Worm (Caenorhabditis elegans): ENCODE results near the gene pos-1.

The pos-1 gene

ce11 chrV:8426741-8427457 is 13.0 kb downstream of the pos-1 start (continued):
- peak; percentile 52 for TF ChIP-seq nhr-71 (tag; optimal IDR thresholded peaks at IDR 0.05)
- TF ChIP-seq nhr-28 (tag; optimal IDR thresholded peaks at IDR 0.05): no peak
- TF ChIP-seq elt-3 (tag; optimal IDR thresholded peaks at IDR 0.05): peak in 2 of 6 experiments; percentile 27 to 88
- TF ChIP-seq nhr-20 (tag; optimal IDR thresholded peaks at IDR 0.05): peak; percentile 73
- no peak for TF ChIP-seq hlh-17 (GFP tag; optimal IDR thresholded peaks at IDR 0.05; ENCODE audit: borderline replicate concordance)
- TF ChIP-seq lin-14 (GFP tag; optimal IDR thresholded peaks at IDR 0.05): peak; percentile 47

DNA sequence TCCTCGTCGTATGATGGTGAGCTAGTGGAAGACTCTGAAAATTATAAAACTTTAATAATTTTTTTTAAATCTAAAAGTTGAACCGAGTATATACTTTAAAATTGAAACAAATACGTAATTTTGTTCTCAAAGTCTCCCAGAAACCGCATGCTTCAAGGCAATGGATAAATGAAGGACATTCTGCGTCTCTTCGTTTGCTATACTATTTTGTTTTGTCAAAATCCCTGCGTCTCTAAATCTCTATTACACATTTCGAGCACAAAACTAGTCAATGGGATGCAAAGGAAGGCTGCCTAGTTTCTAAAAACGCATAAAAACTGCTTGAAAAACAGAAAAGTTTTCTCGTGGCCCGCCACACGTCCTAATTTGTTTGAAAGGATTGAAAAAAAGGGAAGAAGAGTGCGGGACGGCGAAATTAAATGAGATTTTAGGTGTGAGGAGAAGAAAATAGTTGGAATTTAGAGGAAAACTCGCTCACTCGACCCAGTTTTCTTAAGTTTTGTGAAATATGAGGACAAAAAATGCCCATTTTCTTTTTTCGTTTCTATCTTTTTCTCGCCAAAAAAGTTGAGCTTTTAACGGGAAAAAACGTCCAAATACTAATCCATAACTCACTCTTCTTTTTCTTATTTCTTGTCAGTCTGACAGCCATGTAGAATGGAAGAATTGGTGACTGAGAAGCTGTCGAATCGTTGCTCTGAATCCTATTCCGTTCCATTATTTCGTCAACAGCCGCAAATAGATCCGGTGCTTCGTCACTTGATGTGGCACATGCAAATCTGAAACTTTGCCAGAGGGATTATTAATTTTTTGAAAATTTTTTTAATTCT is 14.9 kb downstream of the pos-1 start:
- TF ChIP-seq dpl-1 (GFP tag; optimal IDR thresholded peaks at IDR 0.05) (no peak), jun-1 (tag; optimal IDR thresholded peaks at IDR 0.05) (no peak), nhr-12 (tag; optimal IDR thresholded peaks at IDR 0.05) (no peak), Y116A8C.19 (tag; optimal IDR thresholded peaks at IDR 0.05; ENCODE audit: borderline replicate concordance) (no peak), irx-1 (tag; optimal IDR thresholded peaks at IDR 0.05) (peak; percentile 7), mab-9 (GFP tag; IDR thresholded peaks at IDR 0.05) (no peak), aha-1 (tag; optimal IDR thresholded peaks at IDR 0.05) (no peak), pqm-1 (tag; optimal IDR thresholded peaks at IDR 0.05) (no peak), mdl-1 (tag; optimal IDR thresholded peaks at IDR 0.05) (peak in 1 of 2 experiments; percentile 28), ceh-8 (GFP tag; optimal IDR thresholded peaks at IDR 0.05) (no peak), swsn-7 (tag; optimal IDR thresholded peaks at IDR 0.05) (peak; percentile 40), ztf-11 (tag; optimal IDR thresholded peaks at IDR 0.05) (no peak), vab-15 (tag; optimal IDR thresholded peaks at IDR 0.05) (no peak), fos-1 (tag; optimal IDR thresholded peaks at IDR 0.05) (peak; percentile 21), hpl-2 (GFP tag; optimal IDR thresholded peaks at IDR 0.05) (no peak), lin-39 (tag; optimal IDR thresholded peaks at IDR 0.05) (no peak), pag-3 (tag; optimal IDR thresholded peaks at IDR 0.05; ENCODE audit: borderline replicate concordance, insufficient read depth) (no peak), sptf-1 (tag; optimal IDR thresholded peaks at IDR 0.05) (no peak), zag-1 (tag; optimal IDR thresholded peaks at IDR 0.05) (no peak), egl-27 (tag; optimal IDR thresholded peaks at IDR 0.05) (no peak), fkh-4 (tag; optimal IDR thresholded peaks at IDR 0.05; ENCODE audit: borderline replicate concordance) (no peak), unc-30 (tag; optimal IDR thresholded peaks at IDR 0.05) (no peak), ama-1 (optimal IDR thresholded peaks at IDR 0.05) (no peak), unc-86 (tag; optimal IDR thresholded peaks at IDR 0.05) (peak; percentile 28), elt-3 (tag; optimal IDR thresholded peaks at IDR 0.05) (no peak), ets-5 (GFP tag; IDR thresholded peaks at IDR 0.05) (no peak), C16A3.4 (tag; optimal IDR thresholded peaks at IDR 0.05) (no peak), xbp-1 (tag; optimal IDR thresholded peaks at IDR 0.05) (peak; percentile 10), nhr-19 (GFP tag; conservative IDR thresholded peaks at IDR 0.05) (peak; percentile 41), aly-2 (tag; optimal IDR thresholded peaks at IDR 0.05) (no peak), nhr-28 (tag; optimal IDR thresholded peaks at IDR 0.05) (no peak), alr-1 (tag; optimal IDR thresholded peaks at IDR 0.05; ENCODE audit: borderline replicate concordance) (no peak), lin-13 (GFP tag; optimal IDR thresholded peaks at IDR 0.05) (no peak), pax-3 (tag; optimal IDR thresholded peaks at IDR 0.05) (no peak), grh-1 (GFP tag; IDR thresholded peaks at IDR 0.05) (no peak), C04F5.9 (tag; optimal IDR thresholded peaks at IDR 0.05) (no peak), ztf-4 (tag; optimal IDR thresholded peaks at IDR 0.05) (no peak), skn-1 (tag; optimal IDR thresholded peaks at IDR 0.05) (no peak), ceh-82 (tag; optimal IDR thresholded peaks at IDR 0.05) (peak in 2 of 3 experiments; percentile 12 to 34), unc-98 (GFP tag; IDR thresholded peaks at IDR 0.05) (no peak), mep-1 (tag; optimal IDR thresholded peaks at IDR 0.05) (peak; percentile 53), nhr-77 (tag; optimal IDR thresholded peaks at IDR 0.05) (no peak), ceh-63 (GFP tag; optimal IDR thresholded peaks at IDR 0.05) (no peak), nhr-11 (tag; optimal IDR thresholded peaks at IDR 0.05) (no peak)
